Worm (Caenorhabditis elegans): ENCODE data around the gene W08E12.2.
A peak's percentile ranks its signal among the peaks of the same experiment; 100 is the strongest.

W08E12.2 gene

DNA sequence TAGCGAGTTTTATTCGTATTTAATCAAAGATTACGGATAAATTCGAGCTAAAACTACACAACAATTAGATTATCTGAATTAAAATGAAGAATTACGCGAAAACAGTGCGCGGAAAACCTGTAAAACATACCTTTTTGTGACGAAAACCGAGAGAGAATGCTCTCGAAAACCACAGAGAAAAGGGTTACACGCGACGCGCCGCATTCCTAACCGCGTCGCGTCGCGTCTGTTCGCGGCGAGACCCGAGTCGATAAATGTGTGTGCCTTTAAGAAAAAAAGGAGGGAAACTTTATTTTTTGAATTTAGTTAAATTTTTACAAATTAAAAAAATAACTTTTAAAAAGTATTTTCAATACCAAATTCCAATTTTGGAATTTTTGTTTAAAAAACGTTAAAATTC is 33.0 kb downstream of the W08E12.2 start, which contains the start of gene hrpa-1 (continued):
- TF ChIP-seq lir-1 (GFP tag; conservative IDR thresholded peaks at IDR 0.05), result peak; percentile 62
- peak; percentile 2 for TF ChIP-seq ztf-18 (tag; optimal IDR thresholded peaks at IDR 0.05)
- 0 out of 2 replicates have a peak, but pooled peaks have one; percentile 14 for TF ChIP-seq nfyb-1 (GFP tag; IDR thresholded peaks at IDR 0.05)
- TF ChIP-seq tbx-9 (tag; optimal IDR thresholded peaks at IDR 0.05; ENCODE audit: borderline replicate concordance), result no peak
- TF ChIP-seq B0035.1 (tag; optimal IDR thresholded peaks at IDR 0.05), result no peak
- TF ChIP-seq lin-35 (GFP tag; optimal IDR thresholded peaks at IDR 0.05), result peak in 2 of 3 experiments; percentile 37 to 92
- peak; percentile 52 for TF ChIP-seq snpc-1.3 (tag; optimal IDR thresholded peaks at IDR 0.05; ENCODE audit: insufficient read depth)

DNA sequence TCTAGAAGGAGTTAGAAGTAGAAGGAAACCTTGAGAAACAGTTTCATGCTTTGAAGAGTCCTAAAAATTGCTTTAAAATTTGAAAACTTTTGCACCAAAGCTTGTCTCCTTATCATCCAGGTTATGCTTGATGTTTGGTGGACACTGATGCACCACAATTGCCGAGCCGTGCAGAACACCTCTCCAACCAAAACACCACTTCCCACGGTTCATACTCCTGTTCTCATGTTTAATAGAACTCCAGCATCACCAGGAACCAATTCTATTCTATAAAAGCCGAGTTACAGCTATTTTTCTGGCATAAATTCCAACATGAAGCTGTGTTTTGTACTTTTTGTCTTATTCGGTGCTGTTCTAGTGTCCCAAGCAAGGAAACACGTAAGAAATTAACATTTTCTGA is 35.5 kb downstream of the W08E12.2 start, which contains the start of gene F42A6.2:
Gene F42A6.2, plus strand, starts transcription at position 301 of the 400 bp plus-strand sequence.
- TF ChIP-seq die-1 (tag; optimal IDR thresholded peaks at IDR 0.05) (no peak), rcor-1 (GFP tag; IDR thresholded peaks at IDR 0.05) (no peak), K11D2.4 (GFP tag; IDR thresholded peaks at IDR 0.05) (no peak), ets-4 (GFP tag; optimal IDR thresholded peaks at IDR 0.05) (no peak), hmg-1.2 (GFP tag; IDR thresholded peaks at IDR 0.05) (no peak)

DNA sequence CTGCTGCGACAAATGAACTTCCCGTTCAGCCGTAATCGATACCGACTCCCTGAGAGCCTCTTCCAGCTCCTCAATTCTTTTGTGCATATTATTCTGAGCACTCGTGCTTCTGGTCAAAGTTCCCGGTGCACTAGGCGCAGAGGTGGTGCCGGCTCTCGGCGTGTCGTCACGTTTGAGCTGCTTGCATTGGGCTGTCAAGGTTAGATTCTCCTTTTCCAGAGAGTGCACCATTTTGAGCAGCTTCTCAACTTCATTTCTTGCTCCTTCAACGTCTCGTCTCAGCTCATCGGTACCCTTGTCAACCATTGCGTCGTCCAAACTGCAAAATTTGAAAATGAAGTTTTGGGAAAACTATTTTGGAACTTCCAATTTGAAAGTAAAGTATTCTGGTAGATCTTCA is 39.8 kb downstream of the W08E12.2 start:
- TF ChIP-seq dox-1 (GFP tag; IDR thresholded peaks at IDR 0.05) (peak; percentile 7; the same call in 1 of the 2 replicates), zfh-2 (GFP tag; conservative IDR thresholded peaks at IDR 0.05) (peak; percentile 31; the same call in 1 of the 2 replicates), madf-3 (GFP tag; IDR thresholded peaks at IDR 0.05) (no peak), B0035.1 (tag; optimal IDR thresholded peaks at IDR 0.05) (no peak), dpff-1 (tag; optimal IDR thresholded peaks at IDR 0.05) (no peak)

DNA sequence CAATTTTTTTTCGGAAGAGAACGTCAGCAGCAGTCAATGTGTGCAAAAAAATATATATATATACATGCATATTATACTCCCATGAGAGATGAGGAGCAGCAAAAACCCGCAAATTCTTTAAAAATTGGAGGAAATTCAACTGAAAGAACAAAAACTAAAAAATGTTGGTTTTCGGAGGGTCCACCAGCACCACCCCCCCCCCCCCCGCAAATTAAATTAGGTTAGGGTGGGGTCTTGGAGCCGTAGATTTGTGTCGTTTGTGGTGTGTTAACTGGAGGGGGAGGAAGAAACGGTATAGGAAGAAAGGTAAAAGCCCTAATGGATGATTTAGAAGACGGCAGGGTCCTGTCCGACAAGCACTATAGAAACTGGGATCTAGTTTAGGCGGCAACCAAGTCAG is 42.7 kb downstream of the W08E12.2 start:
- TF ChIP-seq zfh-2 (GFP tag; conservative IDR thresholded peaks at IDR 0.05) (peak; percentile 69; the same call in 1 of the 2 replicates), snpc-1.3 (tag; optimal IDR thresholded peaks at IDR 0.05; ENCODE audit: insufficient read depth) (no peak), F39B2.1 (GFP tag; IDR thresholded peaks at IDR 0.05) (no peak), him-1 (tag; optimal IDR thresholded peaks at IDR 0.05) (no peak), egrh-3 (GFP tag; IDR thresholded peaks at IDR 0.05) (peak; percentile 74; the same call in 1 of the 2 replicates)

DNA sequence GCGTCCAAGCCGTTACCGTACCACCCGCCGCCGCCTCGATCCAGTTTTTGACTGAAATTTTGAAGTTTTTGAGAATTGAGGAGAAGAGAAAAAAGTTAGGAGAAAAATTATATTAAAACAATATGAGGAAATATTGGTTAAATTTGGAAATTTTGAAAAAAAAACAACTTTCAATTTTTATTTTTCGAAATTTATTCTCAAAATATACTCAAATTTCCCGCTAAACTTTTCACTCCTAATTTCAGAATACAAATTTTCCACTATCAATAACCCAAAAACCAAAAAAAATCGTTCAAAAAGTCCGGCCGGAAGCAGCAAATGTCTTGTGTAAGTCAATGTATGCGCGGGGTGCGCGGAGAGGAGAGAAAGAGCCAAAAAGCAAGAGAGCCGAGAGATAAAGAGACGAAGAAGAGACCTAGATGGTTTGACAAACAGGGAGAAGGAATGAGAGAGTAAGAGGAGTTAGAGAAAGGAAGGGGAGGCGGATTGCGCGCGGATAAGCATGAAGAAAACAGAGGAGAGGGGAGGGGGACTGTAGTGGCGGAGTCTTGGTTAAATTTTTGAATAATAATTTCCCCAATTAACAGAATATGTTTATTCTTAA is 44.4 kb downstream of the W08E12.2 start, which contains the start of gene elks-1:
Gene elks-1, minus strand, starts transcription at position 51 of the 604 bp plus-strand sequence.
- TF ChIP-seq hmg-1.2 (GFP tag; IDR thresholded peaks at IDR 0.05) (peak; percentile 49; the same call in 1 of the 2 replicates), dpl-1 (GFP tag; optimal IDR thresholded peaks at IDR 0.05) (no peak), madf-3 (GFP tag; IDR thresholded peaks at IDR 0.05) (no peak)

DNA sequence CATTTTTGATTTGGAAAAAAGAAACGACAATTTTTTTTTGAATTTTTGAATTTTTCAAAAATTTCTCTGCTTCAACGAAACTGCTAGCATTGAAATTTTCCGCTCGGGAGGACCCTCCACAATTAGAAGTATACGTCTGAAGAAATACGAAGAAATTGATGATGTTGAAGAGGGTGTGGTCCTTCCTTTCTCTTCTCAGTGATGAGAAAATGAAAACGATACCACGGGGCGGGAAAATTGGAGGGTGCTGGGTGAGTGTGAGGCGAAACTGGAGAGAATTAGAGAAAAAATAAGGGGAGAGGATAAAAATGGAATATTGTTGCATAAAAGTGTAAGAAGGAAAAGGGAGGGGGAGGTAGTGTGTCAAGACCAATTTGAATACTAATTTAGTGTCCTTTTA is 46.3 kb downstream of the W08E12.2 start:
- TF ChIP-seq lin-40 (tag; optimal IDR thresholded peaks at IDR 0.05) (no peak), ceh-79 (tag; optimal IDR thresholded peaks at IDR 0.05) (no peak), bed-1 (GFP tag; IDR thresholded peaks at IDR 0.05) (no peak), repo-1 (tag; optimal IDR thresholded peaks at IDR 0.05) (no peak), zim-3 (tag; optimal IDR thresholded peaks at IDR 0.05) (no peak), hlh-12 (tag; optimal IDR thresholded peaks at IDR 0.05) (no peak), unc-62 (GFP tag; optimal IDR thresholded peaks at IDR 0.05) (no peak), cebp-1 (GFP tag; IDR thresholded peaks at IDR 0.05) (no peak), cebp-1 (tag; optimal IDR thresholded peaks at IDR 0.05) (no peak), Y79H2A.3 (GFP tag; conservative IDR thresholded peaks at IDR 0.05) (no peak), ztf-26 (tag; optimal IDR thresholded peaks at IDR 0.05) (no peak), nhr-120 (GFP tag; IDR thresholded peaks at IDR 0.05) (no peak), ztf-18 (tag; optimal IDR thresholded peaks at IDR 0.05) (no peak)

Measured in whole organism, young adult.